Worm (Caenorhabditis elegans) whole organism, L1 larva: ENCODE measurements around the gene fipr-28.
A peak's percentile ranks its signal among the peaks of the same experiment; 100 is the strongest.

Source experiments
- C16A3.4 ChIP-seq: fragments of 150-350 bp; optimal IDR thresholded peaks from 2 replicates; lab custom pipeline; 2014; ENCODE audit warnings: missing biosample characterization, missing genetic modification characterization
- C34B4.2 ChIP-seq: sonication (generic microtip); optimal IDR thresholded peaks from 2 replicates; lab custom pipeline; 2017; ENCODE audit warnings: mild to moderate bottlenecking, missing genetic modification characterization, missing compliant biosample characterization
- F16B12.6 ChIP-seq: fragments of 150-350 bp; optimal IDR thresholded peaks from 2 replicates; lab custom pipeline; 2014; ENCODE audit warnings: missing biosample characterization, missing genetic modification characterization
- Y116A8C.19 ChIP-seq: sonication (generic microtip); optimal IDR thresholded peaks from 2 replicates; lab custom pipeline; 2016; ENCODE audit warnings: missing compliant biosample characterization, missing genetic modification characterization, borderline replicate concordance
- aha-1 ChIP-seq: fragments of 150-350 bp; optimal IDR thresholded peaks from 2 replicates; lab custom pipeline; 2014; ENCODE audit warnings: missing biosample characterization, missing genetic modification characterization
- aly-2 ChIP-seq: fragments of 150-350 bp; optimal IDR thresholded peaks from 2 replicates; lab custom pipeline; 2014; ENCODE audit warnings: missing biosample characterization, missing genetic modification characterization
- ama-1 ChIP-seq: fragments of 150-350 bp; optimal IDR thresholded peaks from 2 replicates; lab custom pipeline; 2014
- blmp-1 ChIP-seq: fragments of 150-350 bp; optimal IDR thresholded peaks from 2 replicates; lab custom pipeline; 2014; ENCODE audit warnings: missing biosample characterization, missing genetic modification characterization
- ceh-63 ChIP-seq: fragments of 200-800 bp; sonication (Bioruptor generic); optimal IDR thresholded peaks from 2 replicates; lab custom pipeline; 2018; ENCODE audit warnings: mild to moderate bottlenecking, missing genetic modification characterization, missing compliant biosample characterization
- ceh-82 ChIP-seq, 3 experiments: fragments of 150-350 bp in 1 of 3; sonication (generic microtip) in 2 of 3; optimal IDR thresholded peaks; 2 replicates each; lab custom pipeline; 2014 to 2017; ENCODE audit warnings: missing biosample characterization in 3 of 3, missing genetic modification characterization in 3 of 3
- ceh-88 ChIP-seq: fragments of 200-800 bp; sonication (Bioruptor generic); IDR thresholded peaks from 2 replicates; pipeline ENCODE4 v1.3.6; 2022; ENCODE audit warnings: missing genetic modification characterization, missing compliant biosample characterization
- ceh-90 ChIP-seq: sonication (generic microtip); optimal IDR thresholded peaks from 2 replicates; lab custom pipeline; 2016; ENCODE audit warnings: missing genetic modification characterization, missing compliant biosample characterization
- ces-1 ChIP-seq: fragments of 150-350 bp; optimal IDR thresholded peaks from 2 replicates; lab custom pipeline; 2014; ENCODE audit warnings: missing biosample characterization, missing genetic modification reagents, missing genetic modification characterization
- dpl-1 ChIP-seq, 3 experiments: fragments of 150-350 bp in 2 of 3; sonication (generic microtip) in 1 of 3; optimal IDR thresholded peaks; 2 replicates each; lab custom pipeline; 2014 to 2017; ENCODE audit warnings: missing biosample characterization in 3 of 3, missing genetic modification characterization in 3 of 3, missing genetic modification reagents in 3 of 3
- dsc-1 ChIP-seq: sonication (generic microtip); optimal IDR thresholded peaks from 2 replicates; lab custom pipeline; 2016; ENCODE audit warnings: mild to moderate bottlenecking, missing genetic modification characterization, missing compliant biosample characterization
- efl-1 ChIP-seq, 4 experiments: fragments of 150-350 bp; optimal IDR thresholded peaks in 3 of 4; peaks in 1 of 4; 1 replicate in 1 of 4; 2 replicates in 3 of 4; lab custom pipeline; 2014; ENCODE audit warnings: missing biosample characterization in 2 of 4, missing genetic modification characterization in 2 of 4, missing genetic modification reagents in 2 of 4
- efl-3 ChIP-seq: fragments of 200-800 bp; sonication (Bioruptor generic); optimal IDR thresholded peaks from 2 replicates; lab custom pipeline; 2018; ENCODE audit warnings: mild to moderate bottlenecking, missing genetic modification characterization, missing compliant biosample characterization
- elt-3 ChIP-seq, 6 experiments: fragments of 150-350 bp in 1 of 6; sonication (generic microtip); optimal IDR thresholded peaks; 2 replicates each; lab custom pipeline; 2017 to 2018; ENCODE audit warnings: missing biosample characterization in 6 of 6, missing genetic modification characterization in 6 of 6, inconsistent platforms in 1 of 6
- fkh-10 ChIP-seq: sonication (generic microtip); optimal IDR thresholded peaks from 2 replicates; lab custom pipeline; 2017; ENCODE audit warnings: missing biosample characterization, missing genetic modification reagents, missing genetic modification characterization
- fkh-8 ChIP-seq: sonication (generic microtip); optimal IDR thresholded peaks from 2 replicates; lab custom pipeline; 2016; ENCODE audit warnings: mild to moderate bottlenecking, missing genetic modification characterization, missing compliant biosample characterization
- grh-1 ChIP-seq: fragments of 200-800 bp; sonication (Bioruptor generic); IDR thresholded peaks from 2 replicates; pipeline ENCODE4 v1.3.6; 2022; ENCODE audit warnings: missing genetic modification reagents, missing genetic modification characterization, missing compliant biosample characterization
- irx-1 ChIP-seq: sonication (generic microtip); optimal IDR thresholded peaks from 2 replicates; lab custom pipeline; 2016; ENCODE audit warnings: missing genetic modification characterization, missing compliant biosample characterization
- jun-1 ChIP-seq: fragments of 150-350 bp; optimal IDR thresholded peaks from 2 replicates; lab custom pipeline; 2014; ENCODE audit warnings: missing biosample characterization, missing genetic modification reagents, missing genetic modification characterization
- lin-13 ChIP-seq: fragments of 150-350 bp; optimal IDR thresholded peaks from 2 replicates; lab custom pipeline; 2014; ENCODE audit warnings: missing biosample characterization, missing genetic modification reagents, missing genetic modification characterization
- lin-14 ChIP-seq: fragments of 200-800 bp; sonication (Bioruptor generic); optimal IDR thresholded peaks from 2 replicates; lab custom pipeline; 2018; ENCODE audit warnings: mild to moderate bottlenecking, missing genetic modification characterization, moderate library complexity, missing compliant biosample characterization
- lin-15B ChIP-seq: fragments of 150-350 bp; sonication (generic microtip); optimal IDR thresholded peaks from 3 replicates; lab custom pipeline; 2014; ENCODE audit warnings: missing biosample characterization, missing genetic modification characterization
- lin-35 ChIP-seq, 2 experiments: fragments of 150-350 bp; optimal IDR thresholded peaks; 2 replicates each; lab custom pipeline; 2014; ENCODE audit warnings: missing biosample characterization in 2 of 2, missing genetic modification characterization in 2 of 2, missing genetic modification reagents in 2 of 2
- lin-39 ChIP-seq: fragments of 150-350 bp; optimal IDR thresholded peaks from 2 replicates; lab custom pipeline; 2014; ENCODE audit warnings: missing biosample characterization, missing genetic modification reagents, missing genetic modification characterization
- mep-1 ChIP-seq: fragments of 150-350 bp; optimal IDR thresholded peaks from 2 replicates; lab custom pipeline; 2014; ENCODE audit warnings: missing biosample characterization, missing genetic modification characterization
- nhr-12 ChIP-seq: sonication (generic microtip); optimal IDR thresholded peaks from 2 replicates; lab custom pipeline; 2017; ENCODE audit warnings: missing biosample characterization, missing genetic modification characterization
- nhr-19 ChIP-seq: fragments of 200-800 bp; sonication (Bioruptor generic); conservative IDR thresholded peaks from 2 replicates; pipeline ENCODE4 v1.3.6; 2022; ENCODE audit warnings: missing genetic modification characterization, missing compliant biosample characterization
- nhr-20 ChIP-seq: sonication (generic microtip); optimal IDR thresholded peaks from 2 replicates; lab custom pipeline; 2016; ENCODE audit warnings: mild to moderate bottlenecking, missing genetic modification characterization, missing compliant biosample characterization
- nhr-28 ChIP-seq: fragments of 150-350 bp; optimal IDR thresholded peaks from 2 replicates; lab custom pipeline; 2014; ENCODE audit warnings: missing biosample characterization, missing genetic modification characterization
- nhr-77 ChIP-seq: fragments of 150-350 bp; optimal IDR thresholded peaks from 2 replicates; lab custom pipeline; 2014; ENCODE audit warnings: missing biosample characterization, missing genetic modification characterization
- nhr-90 ChIP-seq: sonication (generic microtip); optimal IDR thresholded peaks from 2 replicates; lab custom pipeline; 2016; ENCODE audit warnings: mild to moderate bottlenecking, missing genetic modification characterization, missing compliant biosample characterization; ENCODE audit not compliant: poor library complexity
- pax-3 ChIP-seq: fragments of 200-800 bp; sonication (Bioruptor generic); optimal IDR thresholded peaks from 2 replicates; lab custom pipeline; 2018; ENCODE audit warnings: mild to moderate bottlenecking, missing genetic modification characterization, moderate library complexity, missing compliant biosample characterization
- pqm-1 ChIP-seq: sonication (generic microtip); optimal IDR thresholded peaks from 3 replicates; lab custom pipeline; 2017; ENCODE audit warnings: missing biosample characterization, missing genetic modification characterization
- rnt-1 ChIP-seq: sonication (generic microtip); optimal IDR thresholded peaks from 2 replicates; lab custom pipeline; 2016; ENCODE audit warnings: mild to moderate bottlenecking, missing genetic modification characterization, moderate library complexity, missing compliant biosample characterization
- skn-1 ChIP-seq: fragments of 150-350 bp; optimal IDR thresholded peaks from 2 replicates; lab custom pipeline; 2014; ENCODE audit warnings: missing biosample characterization, missing genetic modification characterization
- sox-4 ChIP-seq: sonication (generic microtip); optimal IDR thresholded peaks from 2 replicates; lab custom pipeline; 2016; ENCODE audit warnings: missing genetic modification characterization, missing compliant biosample characterization
- unc-130 ChIP-seq: fragments of 150-350 bp; optimal IDR thresholded peaks from 2 replicates; lab custom pipeline; 2017; ENCODE audit warnings: missing biosample characterization, missing genetic modification characterization, inconsistent platforms
- unc-30 ChIP-seq: sonication (generic microtip); optimal IDR thresholded peaks from 2 replicates; lab custom pipeline; 2017; ENCODE audit warnings: missing biosample characterization, missing genetic modification characterization
- unc-62 ChIP-seq: fragments of 150-350 bp; optimal IDR thresholded peaks from 2 replicates; lab custom pipeline; 2014; ENCODE audit warnings: missing biosample characterization, missing genetic modification reagents, missing genetic modification characterization
- unc-86 ChIP-seq: sonication (generic microtip); optimal IDR thresholded peaks from 2 replicates; lab custom pipeline; 2016; ENCODE audit warnings: missing genetic modification characterization, missing compliant biosample characterization
- unc-98 ChIP-seq: fragments of 200-800 bp; sonication (Bioruptor generic); IDR thresholded peaks from 2 replicates; pipeline ENCODE4 v1.3.6; 2022; ENCODE audit warnings: missing genetic modification characterization, missing compliant biosample characterization
- vab-15 ChIP-seq: sonication (generic microtip); optimal IDR thresholded peaks from 2 replicates; lab custom pipeline; 2017; ENCODE audit warnings: missing genotype, mild to moderate bottlenecking, missing genetic modification characterization, missing compliant biosample characterization
- xbp-1 ChIP-seq: sonication (generic microtip); optimal IDR thresholded peaks from 2 replicates; lab custom pipeline; 2016; ENCODE audit warnings: missing genetic modification characterization, missing compliant biosample characterization
- zag-1 ChIP-seq: fragments of 150-350 bp; optimal IDR thresholded peaks from 2 replicates; lab custom pipeline; 2014; ENCODE audit warnings: missing biosample characterization, missing genetic modification characterization
- ztf-11 ChIP-seq, 2 experiments: sonication (generic microtip); optimal IDR thresholded peaks; 2 replicates each; lab custom pipeline; 2016 to 2017; ENCODE audit warnings: missing genetic modification characterization in 2 of 2, missing biosample characterization in 1 of 2, missing compliant biosample characterization in 1 of 2
- ztf-4 ChIP-seq: fragments of 150-350 bp; optimal IDR thresholded peaks from 2 replicates; lab custom pipeline; 2014; ENCODE audit warnings: missing biosample characterization, missing genetic modification characterization

fipr-28 gene

DNA sequence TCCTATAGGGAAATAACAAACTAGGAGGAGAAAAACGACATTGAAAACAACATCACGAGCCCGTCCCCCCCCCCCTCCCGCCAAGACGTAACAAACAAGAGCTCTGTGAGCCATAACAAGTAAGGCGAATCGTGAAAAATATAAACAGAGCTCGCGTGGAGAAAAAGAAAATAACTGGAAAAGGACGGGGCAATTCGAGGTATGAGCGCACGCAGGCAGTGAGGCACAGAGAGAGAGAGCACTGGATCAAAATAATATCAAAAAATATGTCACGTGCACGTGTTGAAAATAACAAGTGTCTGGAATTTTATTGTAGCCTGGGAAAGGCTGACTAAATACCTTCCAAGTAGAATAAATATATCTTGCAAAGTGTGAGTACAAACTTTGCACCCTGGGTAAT is 31.0 kb downstream of the fipr-28 start (continued):
- TF ChIP-seq ztf-4 (tag; lab: Kevin White, UChicago) (peak; percentile 28), dsc-1 (tag; lab: Kevin White, UChicago) (peak; percentile 54), Y116A8C.19 (tag; lab: Kevin White, UChicago) (no peak), ama-1 (no peak), lin-35 (GFP tag; optimal IDR thresholded peaks at IDR 0.05; lab: Kevin White, UChicago) (no peak), mep-1 (tag; lab: Kevin White, UChicago) (peak; percentile 52), dpl-1 (GFP tag; optimal IDR thresholded peaks at IDR 0.05; lab: Kevin White, UChicago) (no peak), jun-1 (no peak), unc-30 (tag; lab: Kevin White, UChicago) (no peak), lin-15B (no peak), fkh-10 (GFP tag; lab: Kevin White, UChicago) (peak; percentile 5), nhr-77 (tag; lab: Kevin White, UChicago) (no peak), pax-3 (tag; lab: Kevin White, UChicago) (peak; percentile 73), elt-3 (tag; optimal IDR thresholded peaks at IDR 0.05; lab: Kevin White, UChicago) (no peak), xbp-1 (tag; lab: Kevin White, UChicago) (peak; percentile 12), unc-86 (tag; lab: Kevin White, UChicago) (peak; percentile 67), ces-1 (no peak), nhr-12 (no peak), nhr-90 (tag; lab: Kevin White, UChicago) (no peak), unc-98 (no peak), unc-62 (no peak), nhr-19 (0 out of 2 replicates have a peak, but pooled peaks have one; percentile 15), irx-1 (peak; percentile 24), ceh-82 (tag; optimal IDR thresholded peaks at IDR 0.05; lab: Kevin White, UChicago) (no peak), C16A3.4 (tag; lab: Kevin White, UChicago) (no peak), lin-14 (GFP tag; lab: Kevin White, UChicago) (peak; percentile 86), grh-1 (GFP tag; lab: Robert Waterston, UW) (no peak), efl-3 (no peak), aly-2 (tag; lab: Kevin White, UChicago) (no peak), lin-39 (tag; lab: Kevin White, UChicago) (no peak), aha-1 (no peak)

DNA sequence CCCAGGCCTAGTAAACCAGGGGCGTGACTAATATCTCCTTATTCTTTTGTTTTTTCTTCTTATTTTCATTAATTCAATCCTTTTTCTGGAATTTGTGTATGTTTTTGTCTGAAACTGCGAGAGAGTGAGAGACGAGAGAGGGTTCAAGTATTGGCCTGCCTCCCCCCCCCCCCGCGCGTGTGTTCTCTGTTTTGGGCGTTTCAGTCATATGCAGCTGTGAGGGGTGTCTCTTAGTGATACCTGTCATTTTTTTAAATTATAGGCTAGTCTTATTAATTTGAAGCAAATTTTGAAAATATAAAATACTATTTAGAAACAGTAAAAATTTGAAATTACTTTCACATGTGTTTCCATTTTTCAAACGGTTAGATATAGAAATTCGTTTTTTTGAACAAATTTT is 31.7 kb downstream of the fipr-28 start:
- TF ChIP-seq efl-1 (optimal IDR thresholded peaks at IDR 0.05; lab: Kevin White, UChicago) (no peak), efl-1 (GFP tag; optimal IDR thresholded peaks at IDR 0.05 in 1 of 2; lab: Kevin White, UChicago) (peak in 1 of 2 experiments; percentile 30), fkh-10 (GFP tag; lab: Kevin White, UChicago) (no peak), lin-35 (GFP tag; optimal IDR thresholded peaks at IDR 0.05; lab: Kevin White, UChicago) (no peak), unc-98 (no peak), fkh-8 (tag; lab: Kevin White, UChicago) (peak; percentile 71)

DNA sequence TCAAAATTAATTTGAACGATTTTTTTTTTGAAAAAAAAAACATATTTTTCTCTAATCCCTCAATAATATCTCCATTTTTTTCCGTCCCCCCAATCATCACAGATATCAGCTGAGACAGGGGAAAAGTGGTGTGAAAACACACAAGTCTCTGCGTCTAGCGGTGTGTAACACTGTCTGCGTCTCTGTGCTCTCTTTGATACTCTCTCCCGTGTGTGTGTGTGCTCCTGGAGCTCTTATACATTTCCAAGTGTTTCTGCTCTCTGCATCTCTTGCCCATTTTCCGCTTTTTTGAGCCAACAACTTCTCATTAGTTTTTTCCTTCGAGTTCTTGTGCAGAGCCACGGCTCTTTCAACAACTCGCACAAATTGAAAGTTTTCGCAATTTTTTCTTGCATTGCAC is 35.8 kb downstream of the fipr-28 start:
- TF ChIP-seq nhr-28 = no peak
- no peak for TF ChIP-seq pqm-1 (tag; lab: Kevin White, UChicago)
- no peak for TF ChIP-seq nhr-90 (tag; lab: Kevin White, UChicago)
- no peak for TF ChIP-seq rnt-1 (tag; lab: Kevin White, UChicago)
- TF ChIP-seq blmp-1 (tag; lab: Kevin White, UChicago) = no peak
- no peak for TF ChIP-seq ceh-90 (tag; lab: Kevin White, UChicago)
- TF ChIP-seq xbp-1 (tag; lab: Kevin White, UChicago) = peak; percentile 24
- peak; percentile 74 for TF ChIP-seq fkh-8 (tag; lab: Kevin White, UChicago)
- TF ChIP-seq unc-130 (tag; lab: Kevin White, UChicago) = no peak
- no peak for TF ChIP-seq C34B4.2
- TF ChIP-seq ceh-63 (GFP tag; lab: Kevin White, UChicago) = no peak
- no peak for TF ChIP-seq sox-4 (tag; lab: Kevin White, UChicago)
- peak in 2 of 3 experiments; percentile 41 to 71 for TF ChIP-seq ceh-82 (tag; optimal IDR thresholded peaks at IDR 0.05; lab: Kevin White, UChicago)
- peak; percentile 16 for TF ChIP-seq nhr-20 (tag; lab: Kevin White, UChicago)
- no peak for TF ChIP-seq vab-15
- peak; percentile 20 for TF ChIP-seq skn-1 (tag; lab: Kevin White, UChicago)
- TF ChIP-seq zag-1 = no peak
- peak; percentile 55 for TF ChIP-seq F16B12.6 (tag; lab: Kevin White, UChicago)
- TF ChIP-seq jun-1 = peak; percentile 50
- no peak for TF ChIP-seq ztf-11 (tag; optimal IDR thresholded peaks at IDR 0.05; lab: Kevin White, UChicago)
- peak; percentile 24 to 60 for TF ChIP-seq lin-35 (GFP tag; optimal IDR thresholded peaks at IDR 0.05; lab: Kevin White, UChicago)
- peak; percentile 53 to 61 for TF ChIP-seq efl-1 (optimal IDR thresholded peaks at IDR 0.05; lab: Kevin White, UChicago)
- TF ChIP-seq efl-1 (GFP tag; optimal IDR thresholded peaks at IDR 0.05 in 1 of 2; lab: Kevin White, UChicago) = peak; percentile 13 to 92
- peak; percentile 15 for TF ChIP-seq lin-13 (GFP tag; lab: Kevin White, UChicago)
- TF ChIP-seq ceh-88 (GFP tag; lab: Robert Waterston, UW) = no peak
